Worm (Caenorhabditis elegans): ENCODE measurements around the gene Y47D7A.2.

The Y47D7A.2 gene

DNA sequence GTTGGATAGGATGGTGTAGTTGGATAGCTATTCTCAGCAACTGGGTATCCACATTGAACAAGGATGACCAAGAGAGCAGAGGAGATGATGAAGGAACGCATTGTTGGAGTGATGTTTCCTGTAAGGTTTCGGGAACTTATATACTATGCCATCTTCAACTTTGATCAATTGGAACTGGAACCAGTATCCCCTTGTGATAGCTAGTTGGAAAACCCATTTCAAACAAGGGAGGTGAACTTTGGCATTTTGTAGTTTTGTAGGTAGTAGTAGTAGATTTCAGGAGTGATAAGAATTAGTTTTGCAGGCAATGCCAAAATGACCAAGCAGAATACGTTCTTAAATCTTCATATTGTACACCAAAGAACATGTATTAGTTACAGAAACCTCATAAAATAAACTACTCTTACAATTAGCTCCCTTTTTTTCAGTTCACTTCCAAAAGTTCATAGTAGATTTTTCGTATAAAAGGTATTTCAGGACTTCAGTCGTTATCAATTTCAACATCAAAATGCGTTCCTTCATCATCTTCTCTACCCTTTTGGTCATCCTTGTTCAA lies at the start of gene Y47D7A.2, which contains the start of gene Y47D7A.7:
Gene Y47D7A.2, plus strand, starts transcription at position 506 of the 556 bp plus-strand sequence.
Gene Y47D7A.7, minus strand, starts transcription at position 101 of the 556 bp plus-strand sequence.
- TF ChIP-seq cog-1 (tag; optimal IDR thresholded peaks at IDR 0.05) = no peak
- no peak for TF ChIP-seq med-1 (GFP tag; optimal IDR thresholded peaks at IDR 0.05; ENCODE audit: insufficient read depth)
- TF ChIP-seq klf-2 (GFP tag; conservative IDR thresholded peaks at IDR 0.05) = no peak
- TF ChIP-seq flt-1 (GFP tag; IDR thresholded peaks at IDR 0.05) = no peak
- no peak for TF ChIP-seq tab-1 (GFP tag; IDR thresholded peaks at IDR 0.05)
- TF ChIP-seq ztf-29 (GFP tag; IDR thresholded peaks at IDR 0.05) = no peak
- TF ChIP-seq T22C8.4 (GFP tag; IDR thresholded peaks at IDR 0.05) = no peak
- TF ChIP-seq ref-1 (GFP tag; conservative IDR thresholded peaks at IDR 0.05) = no peak
- TF ChIP-seq ztf-23 (GFP tag; IDR thresholded peaks at IDR 0.05) = no peak

DNA sequence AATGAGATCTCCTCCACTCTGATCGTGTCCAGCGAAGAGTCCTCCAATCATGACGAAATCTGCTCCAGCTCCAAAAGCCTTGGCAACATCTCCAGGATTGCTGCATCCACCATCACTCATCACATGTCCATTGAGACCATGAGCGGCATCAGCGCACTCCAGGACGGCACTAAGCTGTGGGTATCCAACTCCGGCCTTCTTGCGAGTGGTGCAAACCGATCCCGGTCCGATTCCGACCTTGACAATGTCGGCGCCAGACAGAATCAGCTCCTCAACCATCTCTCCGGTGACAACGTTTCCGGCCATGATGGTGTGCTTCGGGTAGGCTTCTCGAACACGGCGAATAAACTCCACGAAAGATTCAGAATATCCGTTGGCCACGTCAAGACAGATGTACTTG lies 49.6 kb upstream of the Y47D7A.2 start:
- no peak for TF ChIP-seq med-1 (GFP tag; optimal IDR thresholded peaks at IDR 0.05; ENCODE audit: insufficient read depth)
- TF ChIP-seq flt-1 (GFP tag; IDR thresholded peaks at IDR 0.05) = no peak
- no peak for TF ChIP-seq klf-2 (GFP tag; conservative IDR thresholded peaks at IDR 0.05)
- TF ChIP-seq cog-1 (tag; optimal IDR thresholded peaks at IDR 0.05) = no peak
- no peak for TF ChIP-seq ztf-29 (GFP tag; IDR thresholded peaks at IDR 0.05)
- TF ChIP-seq ztf-23 (GFP tag; IDR thresholded peaks at IDR 0.05) = no peak
- no peak for TF ChIP-seq T22C8.4 (GFP tag; IDR thresholded peaks at IDR 0.05)
- no peak for TF ChIP-seq tab-1 (GFP tag; IDR thresholded peaks at IDR 0.05)
- no peak for TF ChIP-seq ref-1 (GFP tag; conservative IDR thresholded peaks at IDR 0.05)

DNA sequence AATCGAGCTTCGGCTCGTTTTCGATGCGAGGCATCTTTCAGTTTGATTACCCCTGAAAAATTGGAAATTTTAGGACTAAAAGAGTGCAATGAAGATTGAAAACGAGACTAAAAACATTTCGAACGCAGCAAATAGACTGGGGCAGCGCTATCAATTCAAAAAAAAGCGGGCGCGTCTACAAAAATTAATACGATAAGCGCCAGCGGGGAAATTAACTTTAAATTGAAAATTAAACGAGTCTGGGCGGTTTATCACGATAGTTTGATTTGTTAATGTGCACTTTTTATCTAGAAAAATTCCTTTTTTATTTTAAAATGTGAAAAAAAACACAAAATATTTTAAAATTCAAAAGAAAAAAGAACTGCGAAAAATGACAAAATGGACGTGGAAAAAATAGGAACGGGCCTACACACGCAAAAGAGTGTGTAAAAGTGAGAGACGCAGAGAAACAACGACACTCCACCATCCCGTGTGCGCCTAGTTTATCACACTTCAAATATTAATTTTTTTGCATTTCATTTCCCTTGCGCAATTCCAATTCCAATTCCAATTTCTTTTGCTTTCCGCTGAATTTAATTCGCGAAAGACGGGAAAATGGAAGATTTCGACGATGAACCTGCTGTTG lies 48.7 kb upstream of the Y47D7A.2 start, which contains the start of the genes gmpr-1 and fipp-1:
Gene gmpr-1, minus strand, starts transcription at position 75 of the 625 bp plus-strand sequence.
Gene fipp-1, plus strand, starts transcription at position 499 of the 625 bp plus-strand sequence.
- no peak for TF ChIP-seq klf-2 (GFP tag; conservative IDR thresholded peaks at IDR 0.05)
- no peak for TF ChIP-seq med-1 (GFP tag; optimal IDR thresholded peaks at IDR 0.05; ENCODE audit: insufficient read depth)
- TF ChIP-seq ztf-29 (GFP tag; IDR thresholded peaks at IDR 0.05) = no peak
- no peak for TF ChIP-seq flt-1 (GFP tag; IDR thresholded peaks at IDR 0.05)
- TF ChIP-seq cog-1 (tag; optimal IDR thresholded peaks at IDR 0.05) = no peak
- TF ChIP-seq ztf-23 (GFP tag; IDR thresholded peaks at IDR 0.05) = no peak
- TF ChIP-seq ref-1 (GFP tag; conservative IDR thresholded peaks at IDR 0.05) = no peak
- TF ChIP-seq T22C8.4 (GFP tag; IDR thresholded peaks at IDR 0.05) = no peak
- TF ChIP-seq tab-1 (GFP tag; IDR thresholded peaks at IDR 0.05) = no peak

DNA sequence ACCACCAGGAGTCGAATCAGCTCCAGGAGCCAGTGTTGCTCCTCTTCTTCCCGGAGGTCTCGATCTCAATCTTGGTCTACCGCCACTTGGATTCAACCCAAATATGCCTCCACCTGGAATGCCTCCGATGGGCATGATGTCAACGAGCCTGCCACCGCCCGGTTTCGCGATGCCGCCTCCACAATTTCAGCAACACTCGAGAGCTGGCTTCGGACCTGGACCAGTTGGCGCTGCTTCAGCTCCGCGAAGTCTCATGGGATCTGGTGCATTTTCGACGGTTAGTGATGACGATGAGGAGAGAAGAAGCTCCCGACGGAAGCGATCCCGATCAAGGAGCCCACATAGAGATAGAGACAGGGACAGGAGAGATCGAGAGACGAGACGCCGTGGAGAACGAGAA lies 47.1 kb upstream of the Y47D7A.2 start:
- TF ChIP-seq med-1 (GFP tag; optimal IDR thresholded peaks at IDR 0.05; ENCODE audit: insufficient read depth) (no peak), flt-1 (GFP tag; IDR thresholded peaks at IDR 0.05) (no peak), ref-1 (GFP tag; conservative IDR thresholded peaks at IDR 0.05) (no peak), T22C8.4 (GFP tag; IDR thresholded peaks at IDR 0.05) (no peak), cog-1 (tag; optimal IDR thresholded peaks at IDR 0.05) (no peak), ztf-29 (GFP tag; IDR thresholded peaks at IDR 0.05) (no peak), klf-2 (GFP tag; conservative IDR thresholded peaks at IDR 0.05) (no peak), ztf-23 (GFP tag; IDR thresholded peaks at IDR 0.05) (no peak), tab-1 (GFP tag; IDR thresholded peaks at IDR 0.05) (no peak)

DNA sequence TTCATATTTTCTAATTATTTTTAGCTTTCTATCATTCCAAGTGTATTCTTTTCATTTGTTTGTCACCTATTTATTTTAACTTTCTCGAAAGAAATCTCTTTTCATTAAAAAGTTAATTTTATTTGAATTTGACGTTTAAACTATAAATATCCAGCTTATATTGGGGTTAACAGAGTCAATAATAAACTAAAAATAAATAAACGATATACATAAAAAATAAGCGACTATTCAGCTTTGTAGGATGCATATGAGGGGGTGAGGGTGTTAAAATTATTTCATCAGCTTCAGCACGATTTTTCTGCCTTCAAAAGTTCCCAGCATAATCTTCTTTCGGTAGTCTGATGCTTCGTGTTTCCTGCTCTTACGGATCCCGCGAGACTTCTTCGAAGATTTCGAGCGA lies 46.4 kb upstream of the Y47D7A.2 start:
- TF ChIP-seq T22C8.4 (GFP tag; IDR thresholded peaks at IDR 0.05) (no peak), klf-2 (GFP tag; conservative IDR thresholded peaks at IDR 0.05) (no peak), ref-1 (GFP tag; conservative IDR thresholded peaks at IDR 0.05) (no peak), tab-1 (GFP tag; IDR thresholded peaks at IDR 0.05) (no peak), flt-1 (GFP tag; IDR thresholded peaks at IDR 0.05) (no peak), ztf-29 (GFP tag; IDR thresholded peaks at IDR 0.05) (no peak), med-1 (GFP tag; optimal IDR thresholded peaks at IDR 0.05; ENCODE audit: insufficient read depth) (no peak), cog-1 (tag; optimal IDR thresholded peaks at IDR 0.05) (no peak), ztf-23 (GFP tag; IDR thresholded peaks at IDR 0.05) (no peak)

DNA sequence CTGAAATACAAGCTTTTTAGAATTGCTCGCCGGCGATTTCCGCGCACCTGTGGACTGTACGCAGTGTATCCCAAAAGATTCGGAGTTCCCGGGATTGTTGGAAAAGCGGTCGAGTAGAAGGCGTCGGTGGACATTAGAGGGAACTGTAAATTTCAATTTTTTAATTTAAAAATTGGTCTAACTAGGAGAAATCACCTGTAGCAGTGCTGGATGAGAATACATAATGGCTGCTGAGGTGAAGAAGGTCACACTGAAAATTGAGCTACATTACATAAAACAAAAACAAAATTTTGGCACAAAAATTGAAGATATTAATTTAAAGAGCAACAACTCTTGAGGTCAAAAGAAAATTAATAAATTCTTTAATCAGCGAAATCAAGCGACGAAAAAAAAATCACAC lies 45.4 kb upstream of the Y47D7A.2 start, which contains the start of gene neg-1:
Gene neg-1, minus strand, starts transcription at position 250 of the 400 bp plus-strand sequence.
- TF ChIP-seq flt-1 (GFP tag; IDR thresholded peaks at IDR 0.05) (no peak), ref-1 (GFP tag; conservative IDR thresholded peaks at IDR 0.05) (no peak), med-1 (GFP tag; optimal IDR thresholded peaks at IDR 0.05; ENCODE audit: insufficient read depth) (no peak), ztf-23 (GFP tag; IDR thresholded peaks at IDR 0.05) (no peak)

DNA sequence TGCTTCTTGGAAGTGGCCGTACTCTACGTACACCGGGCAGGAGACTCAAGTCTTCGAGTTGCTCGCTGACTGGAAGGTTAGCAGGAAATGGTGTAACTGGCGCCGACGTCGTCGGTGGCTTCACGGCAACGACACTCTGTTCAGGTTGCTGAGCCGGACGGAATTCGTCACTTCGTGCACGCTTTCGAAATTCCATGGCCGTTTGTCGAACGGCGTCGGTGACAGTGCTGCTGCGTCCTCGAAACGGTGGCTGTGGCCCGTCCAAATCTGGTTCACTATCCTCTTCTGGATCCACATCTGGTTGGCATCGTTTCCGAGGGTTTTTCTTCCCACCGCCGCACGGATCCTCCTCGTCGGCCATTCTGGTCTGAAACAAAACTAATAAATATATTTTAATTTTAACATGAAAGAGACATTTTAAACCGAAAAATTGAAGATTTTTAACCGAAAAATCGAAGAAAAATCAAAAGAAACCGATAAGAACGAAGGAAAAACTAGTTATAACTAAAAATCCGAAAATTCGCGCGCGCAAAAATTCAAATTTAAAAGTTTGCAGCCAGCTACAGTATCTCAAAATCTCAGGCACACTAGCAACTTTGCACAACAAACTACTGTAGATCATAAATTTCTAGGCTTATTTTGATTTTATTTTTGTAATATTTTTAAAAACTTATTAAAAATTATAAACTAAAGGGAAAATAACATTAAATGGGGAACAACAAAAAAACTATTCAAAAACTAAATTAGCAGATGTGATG lies 44.1 kb upstream of the Y47D7A.2 start, which contains the start of gene F32D1.7:
Gene F32D1.7, minus strand, starts transcription at position 367 of the 758 bp plus-strand sequence.
- TF ChIP-seq T22C8.4 (GFP tag; IDR thresholded peaks at IDR 0.05) = no peak
- TF ChIP-seq ref-1 (GFP tag; conservative IDR thresholded peaks at IDR 0.05) = no peak
- no peak for TF ChIP-seq klf-2 (GFP tag; conservative IDR thresholded peaks at IDR 0.05)

DNA sequence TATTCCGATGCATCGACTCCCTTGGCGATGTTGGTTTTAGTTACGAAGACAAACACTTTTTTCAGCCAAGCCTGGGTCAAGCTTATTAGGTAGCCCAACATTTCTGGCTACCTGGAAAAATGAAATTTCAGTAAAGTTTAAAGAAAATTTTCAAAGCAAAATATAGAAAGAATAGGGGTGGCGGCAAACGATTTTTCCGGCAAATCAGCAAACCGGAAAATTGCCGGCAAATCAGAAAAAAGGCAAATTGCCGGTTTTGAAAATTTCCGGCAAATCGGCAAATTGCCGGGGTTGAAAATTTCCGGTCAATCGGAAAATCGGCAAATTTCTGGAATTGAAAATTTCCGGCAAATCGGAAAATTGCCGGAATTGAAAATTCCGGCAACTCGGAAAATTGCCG lies 42.5 kb upstream of the Y47D7A.2 start, which contains the start of gene F32D1.8:
Gene F32D1.8, minus strand, starts transcription at position 101 of the 400 bp plus-strand sequence.
- TF ChIP-seq ztf-23 (GFP tag; IDR thresholded peaks at IDR 0.05) = 0 out of 2 replicates have a peak, but pooled peaks have one; percentile 17
- no peak for TF ChIP-seq ztf-29 (GFP tag; IDR thresholded peaks at IDR 0.05)
- no peak for TF ChIP-seq klf-2 (GFP tag; conservative IDR thresholded peaks at IDR 0.05)

DNA sequence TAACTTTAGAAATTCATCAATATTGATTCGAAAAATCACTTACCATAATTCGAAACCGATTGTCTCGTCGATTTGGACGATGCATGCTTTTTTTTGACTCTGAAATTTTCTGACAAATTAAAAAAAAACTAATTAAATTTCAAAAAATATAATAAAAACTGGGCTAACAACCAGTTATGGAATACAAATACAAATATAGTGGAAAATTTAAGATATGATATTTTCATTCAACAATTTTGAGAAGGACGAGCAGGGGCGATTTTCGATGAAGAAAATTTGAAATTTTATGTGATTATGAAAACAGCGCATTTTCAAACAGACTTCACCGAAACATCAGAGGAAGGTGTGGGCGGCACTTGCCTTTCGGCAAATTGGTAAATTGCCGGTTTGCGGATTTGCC lies 37.8 kb upstream of the Y47D7A.2 start, which contains the start of gene F13A2.1:
Gene F13A2.1, minus strand, starts transcription at position 101 of the 400 bp plus-strand sequence.
- TF ChIP-seq T22C8.4 (GFP tag; IDR thresholded peaks at IDR 0.05) (no peak), klf-2 (GFP tag; conservative IDR thresholded peaks at IDR 0.05) (no peak), ztf-23 (GFP tag; IDR thresholded peaks at IDR 0.05) (no peak), ztf-29 (GFP tag; IDR thresholded peaks at IDR 0.05) (no peak), flt-1 (GFP tag; IDR thresholded peaks at IDR 0.05) (no peak), med-1 (GFP tag; optimal IDR thresholded peaks at IDR 0.05; ENCODE audit: insufficient read depth) (no peak), cog-1 (tag; optimal IDR thresholded peaks at IDR 0.05) (no peak), tab-1 (GFP tag; IDR thresholded peaks at IDR 0.05) (no peak), ref-1 (GFP tag; conservative IDR thresholded peaks at IDR 0.05) (no peak)
